Fruit fly (Drosophila melanogaster) whole organism, embryonic: ENCODE measurements around the gene alphaTub84B.

Experiments
- Bdp1 ChIP-seq: fragments of 200-800 bp; sonication (Bioruptor generic); optimal IDR thresholded peaks from 3 replicates; lab custom pipeline; 2016; ENCODE audit warnings: missing biosample characterization, missing genetic modification characterization
- CG10654 ChIP-seq: fragments of 200-800 bp; sonication (Bioruptor generic); optimal IDR thresholded peaks from 2 replicates; lab custom pipeline; 2016; ENCODE audit warnings: missing biosample characterization, missing genetic modification characterization
- CG11085 ChIP-seq: fragments of 200-800 bp; sonication (Bioruptor generic); IDR thresholded peaks from 2 replicates; pipeline ENCODE4 v1.3.6; 2022; ENCODE audit warnings: missing biosample characterization, missing genetic modification characterization
- CG11456 ChIP-seq: fragments of 200-800 bp; sonication (Bioruptor generic); IDR thresholded peaks from 3 replicates; pipeline ENCODE4 v1.3.6; 2022; ENCODE audit warnings: missing biosample characterization, missing genetic modification characterization
- CG12071 ChIP-seq: fragments of 200-800 bp; sonication (Bioruptor generic); optimal IDR thresholded peaks from 3 replicates; lab custom pipeline; 2018; ENCODE audit warnings: missing biosample characterization, mild to moderate bottlenecking, missing genetic modification characterization
- CG12219 ChIP-seq: fragments of 200-800 bp; sonication (Bioruptor generic); optimal IDR thresholded peaks from 3 replicates; lab custom pipeline; 2018; ENCODE audit warnings: missing biosample characterization, mild to moderate bottlenecking, missing genetic modification characterization
- CG1233 ChIP-seq: fragments of 200-800 bp; sonication (Bioruptor generic); optimal IDR thresholded peaks from 4 replicates; lab custom pipeline; 2018; ENCODE audit warnings: missing biosample characterization, mild to moderate bottlenecking, missing genetic modification characterization
- CG12942 ChIP-seq: fragments of 200-800 bp; sonication (Bioruptor generic); optimal IDR thresholded peaks from 3 replicates; lab custom pipeline; 2016; ENCODE audit warnings: missing biosample characterization, missing genetic modification characterization
- CG13424 ChIP-seq: fragments of 200-800 bp; sonication (Bioruptor generic); optimal IDR thresholded peaks from 2 replicates; lab custom pipeline; 2019; ENCODE audit warnings: missing biosample characterization, mild to moderate bottlenecking, missing genetic modification characterization, moderate library complexity
- CG13624 ChIP-seq: fragments of 200-800 bp; sonication (Bioruptor generic); optimal IDR thresholded peaks from 2 replicates; lab custom pipeline; 2016; ENCODE audit warnings: missing biosample characterization, missing genetic modification characterization
- CG13775 ChIP-seq: fragments of 200-800 bp; sonication (Bioruptor generic); optimal IDR thresholded peaks from 3 replicates; lab custom pipeline; 2017; ENCODE audit warnings: missing biosample characterization, mild to moderate bottlenecking, missing genetic modification characterization
- CG14441 ChIP-seq: fragments of 200-800 bp; sonication (Bioruptor generic); IDR thresholded peaks from 2 replicates; pipeline ENCODE4 v1.3.6; 2022; ENCODE audit warnings: missing biosample characterization, missing genetic modification characterization
- CG15269 ChIP-seq: fragments of 200-800 bp; sonication (Bioruptor generic); optimal IDR thresholded peaks from 2 replicates; lab custom pipeline; 2018; ENCODE audit warnings: missing biosample characterization, mild to moderate bottlenecking, missing genetic modification characterization, moderate library complexity
- CG15479 ChIP-seq: fragments of 200-800 bp; sonication (Bioruptor generic); optimal IDR thresholded peaks from 3 replicates; lab custom pipeline; 2019; ENCODE audit warnings: missing biosample characterization, mild to moderate bottlenecking, missing genetic modification characterization, moderate library complexity
- CG1647 ChIP-seq: fragments of 200-800 bp; sonication (Bioruptor generic); optimal IDR thresholded peaks from 3 replicates; lab custom pipeline; 2016; ENCODE audit warnings: missing biosample characterization, missing genetic modification characterization
- CG17802 ChIP-seq: fragments of 200-800 bp; sonication (Bioruptor generic); optimal IDR thresholded peaks from 2 replicates; lab custom pipeline; 2018; ENCODE audit warnings: missing biosample characterization, mild to moderate bottlenecking, missing genetic modification characterization, moderate library complexity
- CG17829 ChIP-seq: fragments of 200-800 bp; optimal IDR thresholded peaks from 2 replicates; lab custom pipeline; 2019; ENCODE audit warnings: missing biosample characterization, mild to moderate bottlenecking, missing genetic modification characterization, moderate library complexity
- CG1832 ChIP-seq: fragments of 200-800 bp; sonication (Bioruptor generic); optimal IDR thresholded peaks from 2 replicates; lab custom pipeline; 2017; ENCODE audit warnings: missing biosample characterization, mild to moderate bottlenecking, missing genetic modification characterization, inconsistent platforms
- CG2120 ChIP-seq: fragments of 200-800 bp; sonication (Bioruptor generic); optimal IDR thresholded peaks from 3 replicates; lab custom pipeline; 2016; ENCODE audit warnings: missing biosample characterization, missing genetic modification characterization
- CG30403 ChIP-seq: fragments of 200-800 bp; sonication (Bioruptor generic); optimal IDR thresholded peaks from 3 replicates; lab custom pipeline; 2016; ENCODE audit warnings: missing biosample characterization, missing genetic modification characterization
- CG3407 ChIP-seq: fragments of 200-800 bp; sonication (Bioruptor generic); optimal IDR thresholded peaks from 2 replicates; lab custom pipeline; 2018; ENCODE audit warnings: missing biosample characterization, mild to moderate bottlenecking, missing genetic modification characterization
- CG6683 ChIP-seq: fragments of 200-800 bp; sonication (Bioruptor generic); optimal IDR thresholded peaks from 2 replicates; lab custom pipeline; 2017; ENCODE audit warnings: missing biosample characterization, mild to moderate bottlenecking, missing genetic modification characterization, missing genetic modification reagents
- CG7556 ChIP-seq: fragments of 200-800 bp; sonication (Bioruptor generic); optimal IDR thresholded peaks from 2 replicates; lab custom pipeline; 2017; ENCODE audit warnings: missing biosample characterization, mild to moderate bottlenecking, missing genetic modification characterization
- CG7839 ChIP-seq: fragments of 200-800 bp; sonication (Bioruptor generic); optimal IDR thresholded peaks from 3 replicates; lab custom pipeline; 2018; ENCODE audit warnings: missing biosample characterization, mild to moderate bottlenecking, missing genetic modification characterization, moderate library complexity
- CG8089 ChIP-seq: fragments of 200-800 bp; sonication (Bioruptor generic); optimal IDR thresholded peaks from 3 replicates; lab custom pipeline; 2016; ENCODE audit warnings: missing biosample characterization, missing genetic modification characterization
- CG8359 ChIP-seq: fragments of 200-800 bp; sonication (Bioruptor generic); optimal IDR thresholded peaks from 2 replicates; lab custom pipeline; 2017; ENCODE audit warnings: missing biosample characterization, mild to moderate bottlenecking, missing genetic modification characterization, borderline replicate concordance
- E2f1 ChIP-seq: fragments of 200-800 bp; sonication (Bioruptor generic); IDR thresholded peaks from 2 replicates; pipeline ENCODE4 v1.3.6; 2022; ENCODE audit warnings: missing biosample characterization, missing genetic modification characterization
- Ets65A ChIP-seq: fragments of 200-800 bp; sonication (Bioruptor generic); peaks from one replicate; lab custom pipeline; 2016; ENCODE audit warnings: missing biosample characterization, missing genetic modification characterization
- HLHmδ ChIP-seq: fragments of 200-800 bp; sonication (Bioruptor generic); optimal IDR thresholded peaks from 2 replicates; lab custom pipeline; 2018; ENCODE audit warnings: missing biosample characterization, mild to moderate bottlenecking, missing genetic modification characterization, moderate library complexity
- Hey ChIP-seq: fragments of 200-800 bp; sonication (Bioruptor generic); optimal IDR thresholded peaks from 3 replicates; lab custom pipeline; 2018; ENCODE audit warnings: missing biosample characterization, mild to moderate bottlenecking, missing genetic modification characterization
- Mrtf ChIP-seq: fragments of 200-800 bp; sonication (Bioruptor generic); IDR thresholded peaks from 3 replicates; pipeline ENCODE4 v1.3.6; 2022; ENCODE audit warnings: missing biosample characterization, missing genetic modification characterization
- NC2α ChIP-seq: fragments of 200-800 bp; sonication (Bioruptor generic); optimal IDR thresholded peaks from 2 replicates; lab custom pipeline; 2016; ENCODE audit warnings: missing biosample characterization, missing genetic modification characterization
- NC2β ChIP-seq: fragments of 200-800 bp; sonication (Bioruptor generic); optimal IDR thresholded peaks from 2 replicates; lab custom pipeline; 2016; ENCODE audit warnings: missing biosample characterization, missing genetic modification characterization
- Opbp ChIP-seq: fragments of 200-800 bp; sonication (Bioruptor generic); IDR thresholded peaks from 3 replicates; pipeline ENCODE4 v1.3.6; 2022; ENCODE audit warnings: missing biosample characterization, missing genetic modification characterization; ENCODE audit not compliant: partially characterized antibody
- Pdp1 ChIP-seq, 2 experiments: fragments of 200-800 bp; sonication (Bioruptor generic); optimal IDR thresholded peaks; 3 replicates each; lab custom pipeline; 2016; ENCODE audit warnings: missing biosample characterization in 2 of 2, missing genetic modification characterization in 2 of 2, mild to moderate bottlenecking in 1 of 2, moderate library complexity in 1 of 2
- Scr ChIP-seq: fragments of 200-800 bp; sonication (Bioruptor generic); IDR thresholded peaks from 2 replicates; pipeline ENCODE4 v1.3.6; 2022; ENCODE audit warnings: missing biosample characterization, missing genetic modification characterization; ENCODE audit not compliant: partially characterized antibody
- bab2 ChIP-seq: fragments of 200-800 bp; sonication (Bioruptor generic); optimal IDR thresholded peaks from 2 replicates; lab custom pipeline; 2016; ENCODE audit warnings: missing biosample characterization, missing genetic modification characterization
- chinmo ChIP-seq: fragments of 200-800 bp; sonication (Bioruptor generic); IDR thresholded peaks from 4 replicates; pipeline ENCODE4 v1.3.6; 2022; ENCODE audit warnings: missing biosample characterization, missing genetic modification characterization; ENCODE audit not compliant: partially characterized antibody
- dimm ChIP-seq: fragments of 200-800 bp; sonication (Bioruptor generic); IDR thresholded peaks from 2 replicates; pipeline ENCODE4 v1.3.6; 2022; ENCODE audit warnings: missing biosample characterization, missing genetic modification characterization
- fd102C ChIP-seq: fragments of 200-800 bp; sonication (Bioruptor generic); optimal IDR thresholded peaks from 2 replicates; lab custom pipeline; 2018; ENCODE audit warnings: missing biosample characterization, mild to moderate bottlenecking, missing genetic modification characterization, moderate library complexity
- grau ChIP-seq: fragments of 200-800 bp; optimal IDR thresholded peaks from 3 replicates; lab custom pipeline; 2019; ENCODE audit warnings: missing biosample characterization, mild to moderate bottlenecking, missing genetic modification characterization, moderate library complexity
- hth ChIP-seq: fragments of >200 bp; optimal IDR thresholded peaks from 2 replicates; lab custom pipeline; 2017; ENCODE audit warnings: inconsistent platforms
- lab ChIP-seq: fragments of 200-800 bp; sonication (Bioruptor generic); optimal IDR thresholded peaks from 3 replicates; lab custom pipeline; 2017; ENCODE audit warnings: missing biosample characterization, missing genetic modification characterization, mild to moderate bottlenecking, moderate library complexity, missing genetic modification reagents
- oc ChIP-seq: fragments of 200-800 bp; sonication (Bioruptor generic); optimal IDR thresholded peaks from 2 replicates; lab custom pipeline; 2018; ENCODE audit warnings: missing biosample characterization, mild to moderate bottlenecking, missing genetic modification characterization, moderate library complexity
- scrt ChIP-seq: fragments of 200-800 bp; sonication (Bioruptor generic); optimal IDR thresholded peaks from 2 replicates; lab custom pipeline; 2018; ENCODE audit warnings: missing biosample characterization, mild to moderate bottlenecking, missing genetic modification characterization, moderate library complexity
- sens ChIP-seq: fragments of 200-800 bp; sonication (Bioruptor generic); peaks from one replicate; lab custom pipeline; 2016; ENCODE audit warnings: missing biosample characterization, missing genetic modification characterization
- sr ChIP-seq: fragments of 200-800 bp; sonication (Bioruptor generic); IDR thresholded peaks from 3 replicates; pipeline ENCODE4 v1.3.6; 2022; ENCODE audit warnings: missing biosample characterization, missing genetic modification characterization
- twi ChIP-seq: fragments of 200-800 bp; optimal IDR thresholded peaks from 2 replicates; lab custom pipeline; 2019; ENCODE audit warnings: missing biosample characterization, mild to moderate bottlenecking, missing genetic modification characterization, moderate library complexity

Gene alphaTub84B

dm6 chr3R:7086377-7087200, at the start of gene alphaTub84B:
Gene alphaTub84B, plus strand, starts transcription at chr3R:7086599.
- TF ChIP-seq CG15269 (tag; lab: Kevin White, UChicago) (peak; percentile 75), sr (GFP tag; lab: Robert Waterston, UW) (peak; percentile 82; the same call in 2 of the 3 replicates), Opbp (peak; percentile 73; the same call in 2 of the 3 replicates), sens (GFP tag; lab: Kevin White, UChicago) (peak; percentile 96), CG1832 (no peak), bab2 (GFP tag; lab: Kevin White, UChicago) (peak; percentile 48), lab (GFP tag; lab: Kevin White, UChicago) (peak; percentile 83), CG30403 (GFP tag; lab: Kevin White, UChicago) (no peak), scrt (GFP tag; lab: Kevin White, UChicago) (peak; percentile 76), CG14441 (GFP tag; lab: Robert Waterston, UW) (peak; percentile 46; the same call in 1 of the 2 replicates), CG12219 (GFP tag; lab: Kevin White, UChicago) (peak; percentile 42), CG6683 (GFP tag; lab: Kevin White, UChicago) (peak; percentile 19), dimm (GFP tag; lab: Robert Waterston, UW) (no peak), oc (tag; lab: Kevin White, UChicago) (no peak), CG7839 (peak; percentile 56), CG8359 (no peak), Bdp1 (GFP tag; lab: Kevin White, UChicago) (peak; percentile 61), Hey (tag; lab: Kevin White, UChicago) (peak; percentile 43), HLHmδ (peak; percentile 95), CG2120 (GFP tag; lab: Kevin White, UChicago) (peak; percentile 61), grau (tag; lab: Kevin White, UChicago) (peak; percentile 45), CG15479 (GFP tag; lab: Kevin White, UChicago) (no peak), CG7556 (GFP tag; lab: Kevin White, UChicago) (peak; percentile 60), Ets65A (peak; percentile 95), CG1647 (peak; percentile 79), CG10654 (GFP tag; lab: Kevin White, UChicago) (no peak), CG17829 (tag; lab: Kevin White, UChicago) (peak; percentile 66), CG17802 (peak; percentile 43), Pdp1 (GFP tag; optimal IDR thresholded peaks at IDR 0.05; lab: Kevin White, UChicago) (peak; percentile 63 to 79), CG12942 (peak; percentile 55), CG3407 (GFP tag; lab: Kevin White, UChicago) (peak; percentile 68), CG13424 (tag; lab: Kevin White, UChicago) (no peak), twi (no peak), NC2β (GFP tag; lab: Kevin White, UChicago) (peak; percentile 87), chinmo (GFP tag; lab: Robert Waterston, UW) (peak; percentile 80; the same call in 2 of the 4 replicates), CG8089 (GFP tag; lab: Kevin White, UChicago) (peak; percentile 72), CG1233 (GFP tag; lab: Kevin White, UChicago) (peak; percentile 77), Scr (no peak; the same call in none of the 2 replicates), NC2α (GFP tag; lab: Kevin White, UChicago) (peak; percentile 87), CG13775 (GFP tag; lab: Kevin White, UChicago) (peak; percentile 57), CG11085 (GFP tag; lab: Robert Waterston, UW) (0 out of 2 replicates have a peak, but pooled peaks have one; percentile 37), fd102C (peak; percentile 69), Mrtf (GFP tag; lab: Robert Waterston, UW) (0 out of 3 replicates have a peak, but pooled peaks have one; percentile 26), CG11456 (GFP tag; lab: Robert Waterston, UW) (peak; percentile 83), CG12071 (GFP tag; lab: Kevin White, UChicago) (peak; percentile 79), E2f1 (GFP tag; lab: Robert Waterston, UW) (peak; percentile 38; the same call in 1 of the 2 replicates), CG13624 (GFP tag; lab: Kevin White, UChicago) (peak; percentile 87), hth (lab: Kevin White, UChicago) (no peak)
